Worm (Caenorhabditis elegans) whole organism, L1 larva: Measurements from ENCODE around the gene col-185.

Source experiments
- C04F5.9 ChIP-seq: sonication (generic microtip); optimal IDR thresholded peaks from 2 replicates; lab custom pipeline; 2016; ENCODE audit warnings: missing genetic modification characterization, missing compliant biosample characterization
- F16B12.6 ChIP-seq: fragments of 150-350 bp; optimal IDR thresholded peaks from 2 replicates; lab custom pipeline; 2014; ENCODE audit warnings: missing biosample characterization, missing genetic modification characterization
- aha-1 ChIP-seq: fragments of 150-350 bp; optimal IDR thresholded peaks from 2 replicates; lab custom pipeline; 2014; ENCODE audit warnings: missing biosample characterization, missing genetic modification characterization
- alr-1 ChIP-seq: fragments of 200-800 bp; sonication (Bioruptor generic); optimal IDR thresholded peaks from 2 replicates; lab custom pipeline; 2018; ENCODE audit warnings: borderline replicate concordance, mild to moderate bottlenecking, missing genetic modification characterization, missing compliant biosample characterization
- aly-2 ChIP-seq: fragments of 150-350 bp; optimal IDR thresholded peaks from 2 replicates; lab custom pipeline; 2014; ENCODE audit warnings: missing biosample characterization, missing genetic modification characterization
- ceh-90 ChIP-seq: sonication (generic microtip); optimal IDR thresholded peaks from 2 replicates; lab custom pipeline; 2016; ENCODE audit warnings: missing genetic modification characterization, missing compliant biosample characterization
- dpl-1 ChIP-seq, 3 experiments: fragments of 150-350 bp in 2 of 3; sonication (generic microtip) in 1 of 3; optimal IDR thresholded peaks; 2 replicates each; lab custom pipeline; 2014 to 2017; ENCODE audit warnings: missing biosample characterization in 3 of 3, missing genetic modification characterization in 3 of 3, missing genetic modification reagents in 3 of 3
- egl-13 ChIP-seq: sonication (generic microtip); optimal IDR thresholded peaks from 2 replicates; lab custom pipeline; 2016; ENCODE audit warnings: missing genotype, missing genetic modification reagents, missing genetic modification characterization, missing compliant biosample characterization
- elt-2 ChIP-seq: sonication (generic microtip); optimal IDR thresholded peaks from 2 replicates; lab custom pipeline; 2016; ENCODE audit warnings: missing genetic modification characterization, mild to moderate bottlenecking, inconsistent platforms, missing compliant biosample characterization, missing genetic modification reagents
- elt-3 ChIP-seq, 6 experiments: fragments of 150-350 bp in 1 of 6; sonication (generic microtip); optimal IDR thresholded peaks; 2 replicates each; lab custom pipeline; 2017 to 2018; ENCODE audit warnings: missing biosample characterization in 6 of 6, missing genetic modification characterization in 6 of 6, inconsistent platforms in 1 of 6
- fkh-10 ChIP-seq: sonication (generic microtip); optimal IDR thresholded peaks from 2 replicates; lab custom pipeline; 2017; ENCODE audit warnings: missing biosample characterization, missing genetic modification reagents, missing genetic modification characterization
- fkh-4 ChIP-seq: sonication (generic microtip); optimal IDR thresholded peaks from 2 replicates; lab custom pipeline; 2016; ENCODE audit warnings: missing compliant biosample characterization, missing genetic modification characterization, borderline replicate concordance
- fkh-8 ChIP-seq: sonication (generic microtip); optimal IDR thresholded peaks from 2 replicates; lab custom pipeline; 2016; ENCODE audit warnings: mild to moderate bottlenecking, missing genetic modification characterization, missing compliant biosample characterization
- fos-1 ChIP-seq: fragments of 150-350 bp; optimal IDR thresholded peaks from 2 replicates; lab custom pipeline; 2014; ENCODE audit warnings: missing biosample characterization, missing genetic modification characterization
- hpl-2 ChIP-seq: fragments of 150-350 bp; optimal IDR thresholded peaks from 2 replicates; lab custom pipeline; 2014; ENCODE audit warnings: missing biosample characterization, missing genetic modification reagents, missing genetic modification characterization
- irx-1 ChIP-seq: sonication (generic microtip); optimal IDR thresholded peaks from 2 replicates; lab custom pipeline; 2016; ENCODE audit warnings: missing genetic modification characterization, missing compliant biosample characterization
- isw-1 ChIP-seq: fragments of 200-800 bp; sonication (Bioruptor generic); IDR thresholded peaks from 2 replicates; pipeline ENCODE4 v1.3.6; 2022; ENCODE audit warnings: missing genetic modification characterization, missing compliant biosample characterization
- lin-39 ChIP-seq: fragments of 150-350 bp; optimal IDR thresholded peaks from 2 replicates; lab custom pipeline; 2014; ENCODE audit warnings: missing biosample characterization, missing genetic modification reagents, missing genetic modification characterization
- lir-3 ChIP-seq: sonication (generic microtip); optimal IDR thresholded peaks from 2 replicates; lab custom pipeline; 2016; ENCODE audit warnings: mild to moderate bottlenecking, missing genetic modification characterization, moderate library complexity, missing compliant biosample characterization; ENCODE audit not compliant: poor library complexity
- lsy-2 ChIP-seq, 2 experiments: fragments of 150-350 bp; optimal IDR thresholded peaks; 2 replicates each; lab custom pipeline; 2014; ENCODE audit warnings: missing biosample characterization in 2 of 2, missing genetic modification characterization in 2 of 2
- mab-9 ChIP-seq: fragments of 200-800 bp; sonication (Bioruptor generic); IDR thresholded peaks from 2 replicates; pipeline ENCODE4 v1.3.6; 2022; ENCODE audit warnings: missing genetic modification reagents, missing genetic modification characterization, missing compliant biosample characterization
- nhr-11 ChIP-seq: fragments of 150-350 bp; optimal IDR thresholded peaks from 2 replicates; lab custom pipeline; 2014; ENCODE audit warnings: missing biosample characterization, missing genetic modification characterization
- nhr-71 ChIP-seq: sonication (generic microtip); optimal IDR thresholded peaks from 2 replicates; lab custom pipeline; 2016; ENCODE audit warnings: mild to moderate bottlenecking, missing genetic modification characterization, moderate library complexity, missing compliant biosample characterization
- nhr-77 ChIP-seq: fragments of 150-350 bp; optimal IDR thresholded peaks from 2 replicates; lab custom pipeline; 2014; ENCODE audit warnings: missing biosample characterization, missing genetic modification characterization
- nhr-85 ChIP-seq: sonication (generic microtip); peaks from one replicate; lab custom pipeline; 2016; ENCODE audit warnings: missing genetic modification characterization, inconsistent platforms, missing compliant biosample characterization
- nhr-90 ChIP-seq: sonication (generic microtip); optimal IDR thresholded peaks from 2 replicates; lab custom pipeline; 2016; ENCODE audit warnings: mild to moderate bottlenecking, missing genetic modification characterization, missing compliant biosample characterization; ENCODE audit not compliant: poor library complexity
- pax-3 ChIP-seq: fragments of 200-800 bp; sonication (Bioruptor generic); optimal IDR thresholded peaks from 2 replicates; lab custom pipeline; 2018; ENCODE audit warnings: mild to moderate bottlenecking, missing genetic modification characterization, moderate library complexity, missing compliant biosample characterization
- rnt-1 ChIP-seq: sonication (generic microtip); optimal IDR thresholded peaks from 2 replicates; lab custom pipeline; 2016; ENCODE audit warnings: mild to moderate bottlenecking, missing genetic modification characterization, moderate library complexity, missing compliant biosample characterization
- snu-23 ChIP-seq: sonication (generic microtip); optimal IDR thresholded peaks from 2 replicates; lab custom pipeline; 2016; ENCODE audit warnings: missing genetic modification characterization, missing compliant biosample characterization
- sptf-1 ChIP-seq: fragments of 150-350 bp; optimal IDR thresholded peaks from 2 replicates; lab custom pipeline; 2014; ENCODE audit warnings: missing biosample characterization, missing genetic modification characterization
- tlp-1 ChIP-seq: fragments of 150-350 bp; optimal IDR thresholded peaks from 2 replicates; lab custom pipeline; 2014; ENCODE audit warnings: missing biosample characterization, missing genetic modification characterization
- unc-30 ChIP-seq: sonication (generic microtip); optimal IDR thresholded peaks from 2 replicates; lab custom pipeline; 2017; ENCODE audit warnings: missing biosample characterization, missing genetic modification characterization
- unc-62 ChIP-seq: fragments of 150-350 bp; optimal IDR thresholded peaks from 2 replicates; lab custom pipeline; 2014; ENCODE audit warnings: missing biosample characterization, missing genetic modification reagents, missing genetic modification characterization
- unc-86 ChIP-seq: sonication (generic microtip); optimal IDR thresholded peaks from 2 replicates; lab custom pipeline; 2016; ENCODE audit warnings: missing genetic modification characterization, missing compliant biosample characterization
- vab-15 ChIP-seq: sonication (generic microtip); optimal IDR thresholded peaks from 2 replicates; lab custom pipeline; 2017; ENCODE audit warnings: missing genotype, mild to moderate bottlenecking, missing genetic modification characterization, missing compliant biosample characterization
- xbp-1 ChIP-seq: sonication (generic microtip); optimal IDR thresholded peaks from 2 replicates; lab custom pipeline; 2016; ENCODE audit warnings: missing genetic modification characterization, missing compliant biosample characterization
- zip-4 ChIP-seq: fragments of 200-800 bp; sonication (Bioruptor generic); optimal IDR thresholded peaks from 2 replicates; lab custom pipeline; 2018; ENCODE audit warnings: mild to moderate bottlenecking, missing genetic modification characterization, moderate library complexity, missing compliant biosample characterization

The col-185 gene

ce11 chrX:13511796-13512195, 899 bp upstream of the col-185 start (continued):
- TF ChIP-seq aha-1 (tag; lab: Kevin White, UChicago), result no peak
- TF ChIP-seq irx-1, result peak; percentile 39
- peak; percentile 62 for TF ChIP-seq nhr-90 (tag; lab: Kevin White, UChicago)

DNA sequence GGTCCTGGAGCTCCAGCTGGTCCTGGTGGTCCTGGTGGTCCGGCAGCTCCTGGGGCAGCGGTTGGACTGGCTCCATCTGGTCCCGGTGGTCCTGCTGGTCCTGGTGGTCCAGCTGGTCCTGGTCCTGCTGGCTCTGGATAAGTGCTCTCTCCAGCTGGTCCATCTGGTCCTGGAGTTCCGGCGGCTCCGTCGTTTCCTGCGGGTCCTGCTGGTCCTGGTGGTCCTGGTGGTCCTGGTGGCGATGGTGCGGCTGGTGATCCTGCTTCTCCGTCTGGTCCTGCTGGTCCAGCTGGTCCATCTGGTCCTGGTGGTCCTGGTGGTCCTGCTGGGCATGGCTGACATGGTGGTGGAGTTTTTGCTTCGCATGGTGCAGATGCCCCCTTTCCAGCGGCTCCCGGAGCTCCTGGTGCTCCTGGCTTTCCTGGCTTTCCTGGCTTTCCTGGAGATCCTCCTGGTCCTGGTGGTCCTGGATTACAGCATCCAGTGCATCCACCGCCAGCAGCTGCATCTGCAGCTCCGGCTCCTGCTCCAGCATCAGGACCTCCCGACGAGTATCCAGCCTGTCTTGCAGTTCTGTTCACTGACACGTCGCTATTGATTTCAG, 561 bp downstream of the col-185 start:
- TF ChIP-seq F16B12.6 (tag; lab: Kevin White, UChicago) (no peak), xbp-1 (no peak), hpl-2 (GFP tag; lab: Kevin White, UChicago) (no peak), mab-9 (GFP tag; lab: Robert Waterston, UW) (no peak), unc-86 (tag; lab: Kevin White, UChicago) (no peak), irx-1 (no peak), zip-4 (GFP tag; lab: Kevin White, UChicago) (no peak), unc-30 (tag; lab: Kevin White, UChicago) (no peak), rnt-1 (no peak), nhr-11 (tag; lab: Kevin White, UChicago) (no peak), snu-23 (no peak), nhr-85 (no peak), fkh-4 (no peak), egl-13 (tag; lab: Kevin White, UChicago) (no peak), nhr-90 (tag; lab: Kevin White, UChicago) (no peak)

DNA sequence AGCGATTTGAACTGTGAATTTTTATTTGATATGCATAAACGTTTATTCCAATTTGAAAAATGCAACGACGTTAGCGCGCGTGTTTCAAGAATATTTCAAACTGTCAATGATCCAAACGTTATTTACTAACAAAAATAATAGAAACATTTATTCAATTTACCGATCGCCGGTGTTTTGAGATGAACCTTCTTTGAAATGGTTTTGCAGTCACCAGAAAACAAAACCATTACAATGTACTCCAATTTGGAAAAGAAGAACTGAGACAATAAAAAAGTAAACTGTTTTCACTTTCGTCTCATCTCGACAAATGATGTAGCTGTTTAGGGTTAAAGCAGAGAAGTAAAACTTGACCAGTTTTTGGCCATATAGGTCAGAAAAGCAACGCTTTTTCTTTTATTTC, 3.7 kb downstream of the col-185 start, which contains the start of gene H06A10.1:
TSS of gene H06A10.1 (plus strand) at position 301 of the 400 bp plus-strand sequence.
- TF ChIP-seq zip-4 (GFP tag; lab: Kevin White, UChicago) (no peak), elt-2 (tag; lab: Kevin White, UChicago) (no peak), ceh-90 (tag; lab: Kevin White, UChicago) (no peak), dpl-1 (GFP tag; optimal IDR thresholded peaks at IDR 0.05; lab: Kevin White, UChicago) (no peak), aha-1 (tag; lab: Kevin White, UChicago) (no peak), C04F5.9 (tag; lab: Kevin White, UChicago) (no peak), hpl-2 (GFP tag; lab: Kevin White, UChicago) (no peak), snu-23 (no peak), sptf-1 (tag; lab: Kevin White, UChicago) (no peak), fkh-4 (no peak), lir-3 (tag; lab: Kevin White, UChicago) (no peak), F16B12.6 (tag; lab: Kevin White, UChicago) (no peak), lsy-2 (tag; optimal IDR thresholded peaks at IDR 0.05; lab: Kevin White, UChicago) (no peak), alr-1 (tag; lab: Kevin White, UChicago) (no peak), lin-39 (tag; lab: Kevin White, UChicago) (no peak), fos-1 (no peak), nhr-71 (tag; lab: Kevin White, UChicago) (no peak), aly-2 (tag; lab: Kevin White, UChicago) (no peak), elt-3 (tag; optimal IDR thresholded peaks at IDR 0.05; lab: Kevin White, UChicago) (no peak), vab-15 (tag; lab: Kevin White, UChicago) (no peak)

DNA sequence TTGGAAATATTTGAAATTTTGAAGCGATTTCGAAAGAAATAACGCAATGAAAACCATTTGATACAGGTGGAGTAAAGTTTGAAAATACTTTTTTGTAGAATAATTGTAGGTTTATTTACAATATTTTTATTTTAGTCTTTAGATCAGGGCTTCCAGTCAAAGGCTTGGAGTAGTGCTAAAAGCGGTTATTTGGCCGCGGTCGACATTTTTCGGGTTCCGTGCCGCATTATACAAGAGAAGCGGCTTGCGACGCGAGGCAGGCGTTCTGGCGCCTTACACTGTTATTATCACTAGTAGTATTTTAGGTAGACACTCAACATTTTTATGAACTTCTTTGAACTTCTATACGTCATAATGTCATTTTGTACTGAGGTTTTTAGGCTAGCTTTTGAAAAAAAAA, 4.4 kb downstream of the col-185 start:
- TF ChIP-seq isw-1 (GFP tag; lab: Robert Waterston, UW), result no peak
- no peak for TF ChIP-seq hpl-2 (GFP tag; lab: Kevin White, UChicago)
- no peak for TF ChIP-seq pax-3 (tag; lab: Kevin White, UChicago)
- no peak for TF ChIP-seq fkh-8 (tag; lab: Kevin White, UChicago)
- no peak for TF ChIP-seq fos-1
- TF ChIP-seq fkh-10 (GFP tag; lab: Kevin White, UChicago), result no peak
- TF ChIP-seq tlp-1 (tag; lab: Kevin White, UChicago), result no peak
- TF ChIP-seq unc-62 (GFP tag; lab: Kevin White, UChicago), result no peak
- TF ChIP-seq nhr-77, result no peak
